Worm (Caenorhabditis elegans) whole organism, L2 larva: ENCODE results near the gene hmp-1.

Experiments
- C34F6.9 ChIP-seq: fragments of 150-350 bp; optimal IDR thresholded peaks from 2 replicates; lab custom pipeline; 2014; ENCODE audit warnings: missing biosample characterization, missing genetic modification characterization
- F13H6.1 ChIP-seq: sonication (generic microtip); optimal IDR thresholded peaks from 2 replicates; lab custom pipeline; 2016; ENCODE audit warnings: missing genetic modification characterization, missing compliant biosample characterization
- R02D3.7 ChIP-seq: fragments of 150-350 bp; optimal IDR thresholded peaks from 2 replicates; lab custom pipeline; 2014; ENCODE audit warnings: missing biosample characterization, missing genetic modification characterization
- ZK546.5 ChIP-seq: sonication (generic microtip); optimal IDR thresholded peaks from 2 replicates; lab custom pipeline; 2017; ENCODE audit warnings: missing biosample characterization, missing genetic modification characterization
- alr-1 ChIP-seq: fragments of 150-350 bp; optimal IDR thresholded peaks from 2 replicates; lab custom pipeline; 2014; ENCODE audit warnings: missing biosample characterization, missing genetic modification characterization
- aly-2 ChIP-seq: fragments of 150-350 bp; optimal IDR thresholded peaks from 2 replicates; lab custom pipeline; 2014; ENCODE audit warnings: missing biosample characterization, missing genetic modification characterization
- ama-1 ChIP-seq: fragments of 150-350 bp; optimal IDR thresholded peaks from 2 replicates; lab custom pipeline; 2018; ENCODE audit warnings: inconsistent platforms
- blmp-1 ChIP-seq: sonication (generic microtip); optimal IDR thresholded peaks from 2 replicates; lab custom pipeline; 2017; ENCODE audit warnings: missing genetic modification characterization, mild to moderate bottlenecking, missing compliant biosample characterization, antibody characterized with exemption, moderate library complexity; ENCODE audit not compliant: insufficient read depth
- ceh-16 ChIP-seq: fragments of 150-350 bp; optimal IDR thresholded peaks from 2 replicates; lab custom pipeline; 2014; ENCODE audit warnings: missing biosample characterization, missing genetic modification characterization
- crh-2 ChIP-seq: sonication (generic microtip); optimal IDR thresholded peaks from 2 replicates; lab custom pipeline; 2017; ENCODE audit warnings: missing biosample characterization, missing genetic modification characterization
- dmd-4 ChIP-seq: sonication (generic microtip); optimal IDR thresholded peaks from 2 replicates; lab custom pipeline; 2017; ENCODE audit warnings: missing biosample characterization, missing genetic modification characterization
- egl-27 ChIP-seq: sonication (generic microtip); optimal IDR thresholded peaks from 3 replicates; lab custom pipeline; 2017; ENCODE audit warnings: missing biosample characterization, missing genetic modification reagents, missing genetic modification characterization
- elt-1 ChIP-seq: fragments of 150-350 bp; optimal IDR thresholded peaks from 2 replicates; lab custom pipeline; 2014; ENCODE audit warnings: missing biosample characterization, missing genetic modification characterization
- elt-3 ChIP-seq: sonication (generic microtip); optimal IDR thresholded peaks from 2 replicates; lab custom pipeline; 2017; ENCODE audit warnings: missing biosample characterization, missing genetic modification characterization
- fos-1 ChIP-seq: fragments of 150-350 bp; optimal IDR thresholded peaks from 2 replicates; lab custom pipeline; 2014; ENCODE audit warnings: missing biosample characterization, missing genetic modification characterization
- gmeb-1 ChIP-seq: fragments of 150-350 bp; optimal IDR thresholded peaks from 2 replicates; lab custom pipeline; 2014; ENCODE audit warnings: missing biosample characterization, missing genetic modification characterization
- lin-11 ChIP-seq: fragments of 150-350 bp; sonication (generic microtip); optimal IDR thresholded peaks from 2 replicates; lab custom pipeline; 2014; ENCODE audit warnings: missing biosample characterization, missing genetic modification characterization, inconsistent platforms, mixed read lengths
- lin-13 ChIP-seq: fragments of 150-350 bp; optimal IDR thresholded peaks from 2 replicates; lab custom pipeline; 2014; ENCODE audit warnings: missing biosample characterization, missing genetic modification reagents, missing genetic modification characterization
- lin-39 ChIP-seq: fragments of 150-350 bp; optimal IDR thresholded peaks from 2 replicates; lab custom pipeline; 2014; ENCODE audit warnings: missing biosample characterization, missing genetic modification reagents, missing genetic modification characterization
- lsy-2 ChIP-seq, 2 experiments: fragments of 150-350 bp in 1 of 2; sonication (generic microtip) in 1 of 2; optimal IDR thresholded peaks; 2 replicates each; lab custom pipeline; 2014 to 2017; ENCODE audit warnings: missing biosample characterization in 2 of 2, missing genetic modification characterization in 2 of 2
- mbf-1 ChIP-seq: sonication (generic microtip); optimal IDR thresholded peaks from 2 replicates; lab custom pipeline; 2017; ENCODE audit warnings: missing biosample characterization, missing genetic modification characterization
- nhr-129 ChIP-seq: fragments of 150-350 bp; optimal IDR thresholded peaks from 2 replicates; lab custom pipeline; 2014; ENCODE audit warnings: missing biosample characterization, missing genetic modification characterization
- nhr-23 ChIP-seq: fragments of 150-350 bp; optimal IDR thresholded peaks from 2 replicates; lab custom pipeline; 2014; ENCODE audit warnings: missing biosample characterization, missing genetic modification reagents, missing genetic modification characterization
- nhr-25 ChIP-seq: fragments of 150-350 bp; sonication (generic microtip); optimal IDR thresholded peaks from 3 replicates; lab custom pipeline; 2014; ENCODE audit warnings: missing biosample characterization, missing genetic modification characterization
- nhr-6 ChIP-seq: fragments of 150-350 bp; optimal IDR thresholded peaks from 2 replicates; lab custom pipeline; 2014; ENCODE audit warnings: missing biosample characterization, missing genetic modification characterization
- nhr-77 ChIP-seq: fragments of 150-350 bp; optimal IDR thresholded peaks from 2 replicates; lab custom pipeline; 2014; ENCODE audit warnings: missing biosample characterization, missing genetic modification characterization
- sem-4 ChIP-seq: fragments of 150-350 bp; optimal IDR thresholded peaks from 2 replicates; lab custom pipeline; 2014; ENCODE audit warnings: missing biosample characterization, missing genetic modification reagents, missing genetic modification characterization
- skn-1 ChIP-seq: sonication (generic microtip); optimal IDR thresholded peaks from 2 replicates; lab custom pipeline; 2017; ENCODE audit warnings: missing biosample characterization, missing genetic modification characterization
- sma-3 ChIP-seq: sonication (generic microtip); optimal IDR thresholded peaks from 2 replicates; lab custom pipeline; 2016; ENCODE audit warnings: missing genetic modification reagents, missing genetic modification characterization, missing compliant biosample characterization
- sma-9 ChIP-seq, 2 experiments: fragments of 150-350 bp in 1 of 2; sonication (generic microtip) in 1 of 2; optimal IDR thresholded peaks; 2 replicates each; lab custom pipeline; 2014 to 2016; ENCODE audit warnings: missing genetic modification characterization in 2 of 2, mild to moderate bottlenecking in 1 of 2, missing biosample characterization in 1 of 2, missing compliant biosample characterization in 1 of 2, missing genetic modification reagents in 1 of 2, moderate library complexity in 1 of 2
- unc-39 ChIP-seq: fragments of 150-350 bp; optimal IDR thresholded peaks from 2 replicates; lab custom pipeline; 2014; ENCODE audit warnings: missing biosample characterization, missing genetic modification characterization
- unc-62 ChIP-seq: fragments of 150-350 bp; optimal IDR thresholded peaks from 2 replicates; lab custom pipeline; 2014; ENCODE audit warnings: missing biosample characterization, missing genetic modification reagents, missing genetic modification characterization
- zag-1 ChIP-seq: fragments of 150-350 bp; optimal IDR thresholded peaks from 2 replicates; lab custom pipeline; 2014; ENCODE audit warnings: missing biosample characterization, missing genetic modification characterization
- ztf-11 ChIP-seq: sonication (generic microtip); optimal IDR thresholded peaks from 2 replicates; lab custom pipeline; 2017; ENCODE audit warnings: missing biosample characterization, missing genetic modification characterization
- ztf-4 ChIP-seq: fragments of 150-350 bp; optimal IDR thresholded peaks from 2 replicates; lab custom pipeline; 2014; ENCODE audit warnings: missing biosample characterization, missing genetic modification characterization

hmp-1 gene

ce11 chrV:11823978-11824377 is 21.7 kb upstream of the hmp-1 start (continued):
- TF ChIP-seq fos-1 (tag; lab: Kevin White, UChicago) (peak; percentile 84), nhr-129 (tag; lab: Kevin White, UChicago) (peak; percentile 98), ZK546.5 (tag; lab: Kevin White, UChicago) (no peak), crh-2 (tag; lab: Kevin White, UChicago) (peak; percentile 96)

- no peak for TF ChIP-seq C34F6.9
- no peak for TF ChIP-seq elt-1 (tag; lab: Kevin White, UChicago)
- peak; percentile 14 for TF ChIP-seq fos-1 (tag; lab: Kevin White, UChicago)
- TF ChIP-seq, all 48 proteins: peak for 1
Measured at ce11 chrV:11825662-11826061, 20.0 kb upstream of the hmp-1 start, which contains the start of gene D2023.4. D2023.4 (minus strand) TSS chrV:11825762.

ce11 chrV:11826967-11827366 is 18.7 kb upstream of the hmp-1 start, which contains the start of the genes mpst-1 and D2023.6:
mpst-1 (minus strand) TSS chrV:11827067.
D2023.6 (plus strand) TSS chrV:11827354.
- TF ChIP-seq egl-27 (tag; lab: Kevin White, UChicago) = no peak
- no peak for TF ChIP-seq skn-1
- TF ChIP-seq C34F6.9 = peak; percentile 4
- no peak for TF ChIP-seq aly-2 (tag; lab: Kevin White, UChicago)

- no peak for TF ChIP-seq nhr-23 (tag; lab: Kevin White, UChicago)
- TF ChIP-seq crh-2 (tag; lab: Kevin White, UChicago) = no peak
- TF ChIP-seq dmd-4 (tag; lab: Kevin White, UChicago) = no peak
- no peak for TF ChIP-seq sem-4
- TF ChIP-seq sma-3 (GFP tag; lab: Kevin White, UChicago) = no peak
- TF ChIP-seq ztf-11 (tag; lab: Kevin White, UChicago) = no peak
- no peak for TF ChIP-seq nhr-25 (tag; lab: Kevin White, UChicago)
- no peak for TF ChIP-seq lin-13 (GFP tag; lab: Kevin White, UChicago)
- TF ChIP-seq C34F6.9 = no peak
- TF ChIP-seq zag-1 (tag; lab: Kevin White, UChicago) = no peak
- no peak for TF ChIP-seq nhr-6 (tag; lab: Kevin White, UChicago)
- TF ChIP-seq ceh-16 (tag; lab: Kevin White, UChicago) = no peak
- TF ChIP-seq, all 48 proteins: peak for 0
Measured at ce11 chrV:11829282-11829681, 16.4 kb upstream of the hmp-1 start, which contains the start of gene col-158. col-158 (plus strand) TSS chrV:11829582.

- TF ChIP-seq sem-4 = no peak
- no peak for TF ChIP-seq lin-13 (GFP tag; lab: Kevin White, UChicago)
- no peak for TF ChIP-seq R02D3.7 (tag; lab: Kevin White, UChicago)
- TF ChIP-seq F13H6.1 (tag; lab: Kevin White, UChicago) = no peak
- TF ChIP-seq, all 48 proteins: peak for 0
Measured at ce11 chrV:11833319-11833718, 12.4 kb upstream of the hmp-1 start, which contains the start of gene pho-8. pho-8 (plus strand) TSS chrV:11833619.

- TF ChIP-seq F13H6.1 (tag; lab: Kevin White, UChicago) = peak; percentile 36
- TF ChIP-seq blmp-1 (tag; lab: Kevin White, UChicago) = no peak
- peak; percentile 18 for TF ChIP-seq nhr-129 (tag; lab: Kevin White, UChicago)
- TF ChIP-seq lsy-2 (tag; optimal IDR thresholded peaks at IDR 0.05; lab: Kevin White, UChicago) = peak in 1 of 2 experiments; percentile 22
- no peak for TF ChIP-seq ztf-4 (tag; lab: Kevin White, UChicago)
- no peak for TF ChIP-seq ZK546.5 (tag; lab: Kevin White, UChicago)
- no peak for TF ChIP-seq lin-11
- no peak for TF ChIP-seq ztf-11 (tag; lab: Kevin White, UChicago)
- TF ChIP-seq sma-9 (GFP tag; optimal IDR thresholded peaks at IDR 0.05; lab: Kevin White, UChicago) = peak; percentile 15
- no peak for TF ChIP-seq sma-9 (tag; optimal IDR thresholded peaks at IDR 0.05; lab: Kevin White, UChicago)
- TF ChIP-seq mbf-1 (tag; lab: Kevin White, UChicago) = no peak
- no peak for TF ChIP-seq elt-3 (tag; lab: Kevin White, UChicago)
- TF ChIP-seq elt-1 (tag; lab: Kevin White, UChicago) = no peak
Measured at ce11 chrV:11836073-11836472, 9.6 kb upstream of the hmp-1 start, which contains the start of gene R13H4.2. R13H4.2 (plus strand) TSS chrV:11836391.

- TF ChIP-seq elt-1 (tag; lab: Kevin White, UChicago) (no peak), F13H6.1 (tag; lab: Kevin White, UChicago) (no peak), fos-1 (tag; lab: Kevin White, UChicago) (no peak), lin-39 (tag; lab: Kevin White, UChicago) (no peak), ztf-4 (tag; lab: Kevin White, UChicago) (no peak), unc-39 (tag; lab: Kevin White, UChicago) (no peak), skn-1 (no peak), gmeb-1 (tag; lab: Kevin White, UChicago) (no peak), alr-1 (tag; lab: Kevin White, UChicago) (no peak), aly-2 (tag; lab: Kevin White, UChicago) (no peak), nhr-77 (tag; lab: Kevin White, UChicago) (no peak), zag-1 (tag; lab: Kevin White, UChicago) (no peak), unc-62 (no peak), ama-1 (lab: Kevin White, UChicago) (no peak)
Measured at ce11 chrV:11839220-11839619, 6.5 kb upstream of the hmp-1 start, which contains the start of gene idpb-5. idpb-5 (plus strand) TSS chrV:11839520.
